Fruit fly (Drosophila melanogaster): ENCODE measurements around the gene HP5.

dm6 chrX:11494731-11495277, 40.2 kb downstream of the HP5 start:
- TF ChIP-seq insv (optimal IDR thresholded peaks at IDR 0.05) = no peak
- no peak for TF ChIP-seq h (optimal IDR thresholded peaks at IDR 0.05)
- TF ChIP-seq psq (optimal IDR thresholded peaks at IDR 0.05) = no peak
- no peak for TF ChIP-seq ttk (optimal IDR thresholded peaks at IDR 0.05)
- TF ChIP-seq Myc (optimal IDR thresholded peaks at IDR 0.05) = no peak
- no peak for TF ChIP-seq Sin3A (optimal IDR thresholded peaks at IDR 0.05)

Measured in Kc167 (cell line).